Fruit fly (Drosophila melanogaster): ENCODE data around the gene CG34267.
A peak's percentile ranks its signal among the peaks of the same experiment; 100 is the strongest.

CG34267 gene

DNA sequence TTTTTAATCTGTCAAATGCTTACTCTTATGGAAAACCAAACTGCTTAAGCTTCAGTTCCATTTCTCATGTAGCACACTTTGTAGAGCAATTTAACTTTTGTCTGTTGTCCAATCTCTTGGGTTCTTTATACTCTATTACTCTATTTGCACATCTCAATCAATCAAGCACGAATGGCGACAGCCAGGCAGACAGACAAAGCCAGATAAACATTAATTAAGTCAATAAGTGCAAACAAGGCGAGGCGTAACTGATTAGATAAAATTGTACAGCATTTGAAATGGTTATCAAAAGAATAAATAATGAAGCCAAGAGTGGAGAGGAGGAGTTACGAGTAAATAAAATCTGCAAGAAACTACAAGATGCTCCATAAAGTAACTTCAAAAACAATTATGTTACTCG lies 16.4 kb downstream of the CG34267 start:
- TF ChIP-seq CG32121 (GFP tag; IDR thresholded peaks at IDR 0.05) = peak; percentile 29; the same call in 1 of the 2 replicates
- TF ChIP-seq Pif1B (GFP tag; optimal IDR thresholded peaks at IDR 0.05) = no peak

DNA sequence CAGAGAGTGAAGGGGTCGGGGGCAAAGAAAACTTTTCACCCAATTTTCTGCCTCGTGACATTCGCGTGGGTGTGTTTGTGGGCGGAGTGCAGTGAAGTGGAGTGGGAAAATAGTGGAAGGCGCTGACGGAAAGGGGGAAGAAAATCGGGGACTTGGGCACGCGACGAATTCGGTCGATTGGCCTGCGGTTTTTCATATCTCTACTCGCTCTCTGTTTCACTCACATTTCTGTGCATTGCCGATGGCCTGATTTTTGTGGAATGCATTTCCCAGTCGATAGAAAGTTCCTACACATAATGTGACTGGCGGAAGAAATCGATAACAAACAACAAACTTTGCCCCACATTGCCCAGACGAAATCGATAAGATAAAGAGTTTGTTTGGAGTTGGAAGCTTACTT lies 27.2 kb downstream of the CG34267 start:
- TF ChIP-seq CG4496 (GFP tag; IDR thresholded peaks at IDR 0.05) (no peak), CG8159 (tag; optimal IDR thresholded peaks at IDR 0.05) (no peak), CG12605 (GFP tag; IDR thresholded peaks at IDR 0.05) (no peak), CG17806 (tag; optimal IDR thresholded peaks at IDR 0.05) (no peak), EcR (GFP tag; optimal IDR thresholded peaks at IDR 0.05) (no peak), fd96Ca (GFP tag; IDR thresholded peaks at IDR 0.05) (no peak), CG14655 (GFP tag; optimal IDR thresholded peaks at IDR 0.05) (no peak), CG34367 (tag; optimal IDR thresholded peaks at IDR 0.05) (no peak), CG13204 (GFP tag; optimal IDR thresholded peaks at IDR 0.05) (no peak), Ets98B (GFP tag; IDR thresholded peaks at IDR 0.05) (no peak), rn (GFP tag; IDR thresholded peaks at IDR 0.05) (no peak), CG10348 (GFP tag; IDR thresholded peaks at IDR 0.05) (no peak), CG9948 (tag; optimal IDR thresholded peaks at IDR 0.05) (no peak), CG8301 (tag; optimal IDR thresholded peaks at IDR 0.05) (no peak)

DNA sequence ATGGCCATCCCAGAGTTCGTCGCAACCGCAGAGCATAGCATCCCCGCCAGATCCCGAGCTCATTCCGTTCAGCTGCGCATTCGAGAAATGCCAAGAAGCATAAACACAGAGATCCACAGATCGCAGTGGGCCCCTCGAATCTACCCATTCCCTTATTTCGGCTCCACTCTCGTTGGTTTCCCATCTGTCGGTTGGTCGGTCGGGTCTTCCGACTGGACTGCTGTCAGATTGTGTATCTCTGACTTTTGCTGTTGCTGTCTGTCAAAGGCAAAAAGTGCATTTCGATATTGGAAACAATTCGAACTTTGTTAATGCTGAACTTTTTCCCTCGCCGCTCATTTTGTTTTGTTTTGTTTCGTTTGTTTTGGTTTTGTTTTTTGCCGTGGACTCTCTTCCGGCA lies 29.1 kb downstream of the CG34267 start:
- no peak for TF ChIP-seq CG9948 (tag; optimal IDR thresholded peaks at IDR 0.05)
- no peak for TF ChIP-seq Snoo (tag; optimal IDR thresholded peaks at IDR 0.05)
- TF ChIP-seq Pif1A (GFP tag; optimal IDR thresholded peaks at IDR 0.05) = peak; percentile 2
- TF ChIP-seq CG32121 (GFP tag; IDR thresholded peaks at IDR 0.05) = no peak
- peak; percentile 30 for TF ChIP-seq EcR (GFP tag; optimal IDR thresholded peaks at IDR 0.05)
- no peak for TF ChIP-seq CG17806 (tag; optimal IDR thresholded peaks at IDR 0.05)

DNA sequence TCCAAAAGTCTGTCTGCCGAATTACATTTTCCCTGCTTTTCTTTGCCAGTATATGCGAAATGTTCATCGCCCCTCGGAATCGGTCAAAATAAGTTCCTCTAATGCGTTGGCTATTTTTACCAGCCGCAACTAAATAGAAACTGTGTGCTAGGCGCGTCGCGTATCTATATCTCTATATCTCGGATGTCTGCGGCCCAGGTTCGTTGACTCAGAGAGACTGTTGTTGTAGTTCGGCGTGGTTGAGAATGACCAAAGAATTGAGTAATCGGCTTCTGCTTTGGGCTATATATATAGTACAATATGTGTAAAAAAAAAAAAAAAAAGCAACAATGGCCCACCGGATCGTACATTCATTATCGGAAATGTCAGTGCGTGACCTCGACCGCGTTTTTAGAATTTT lies 34.8 kb downstream of the CG34267 start:
- TF ChIP-seq Snoo (tag; optimal IDR thresholded peaks at IDR 0.05) = no peak
- TF ChIP-seq gl (tag; optimal IDR thresholded peaks at IDR 0.05) = no peak
- no peak for TF ChIP-seq CG4496 (GFP tag; IDR thresholded peaks at IDR 0.05)
- no peak for TF ChIP-seq CG15710 (tag; optimal IDR thresholded peaks at IDR 0.05)
- no peak for TF ChIP-seq Pif1B (GFP tag; optimal IDR thresholded peaks at IDR 0.05)
- no peak for TF ChIP-seq CG8301 (tag; optimal IDR thresholded peaks at IDR 0.05)
- TF ChIP-seq Ets98B (GFP tag; IDR thresholded peaks at IDR 0.05) = no peak
- TF ChIP-seq CG9948 (tag; optimal IDR thresholded peaks at IDR 0.05) = no peak
- TF ChIP-seq D1 (tag; optimal IDR thresholded peaks at IDR 0.05) = no peak
- TF ChIP-seq CG13204 (GFP tag; optimal IDR thresholded peaks at IDR 0.05) = no peak
- no peak for TF ChIP-seq CG12605 (GFP tag; IDR thresholded peaks at IDR 0.05)

DNA sequence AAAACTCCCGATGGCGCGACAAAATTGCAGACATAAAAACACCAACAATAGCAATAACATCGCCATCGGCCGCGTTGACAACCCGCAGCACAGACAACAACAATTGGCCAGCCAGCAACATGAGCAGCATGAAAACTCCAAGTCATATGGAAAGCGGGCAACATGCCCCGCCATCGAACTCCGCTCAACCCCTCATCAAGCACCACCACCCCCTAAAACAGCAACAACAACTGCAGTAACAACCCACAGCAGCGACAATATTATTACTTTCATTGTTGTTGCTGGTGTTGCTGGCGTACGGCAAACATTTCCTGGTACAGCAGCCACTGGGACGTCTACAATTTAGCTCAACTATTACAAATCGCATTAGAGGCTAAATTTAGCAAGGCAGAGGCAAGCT lies 42.9 kb downstream of the CG34267 start:
- TF ChIP-seq Pif1B (GFP tag; optimal IDR thresholded peaks at IDR 0.05) = no peak
- 0 out of 2 replicates have a peak, but pooled peaks have one; percentile 8 for TF ChIP-seq CG32121 (GFP tag; IDR thresholded peaks at IDR 0.05)
- no peak for TF ChIP-seq CG10348 (GFP tag; IDR thresholded peaks at IDR 0.05)
- TF ChIP-seq CG17806 (tag; optimal IDR thresholded peaks at IDR 0.05) = no peak
- TF ChIP-seq CG13204 (GFP tag; optimal IDR thresholded peaks at IDR 0.05) = no peak

DNA sequence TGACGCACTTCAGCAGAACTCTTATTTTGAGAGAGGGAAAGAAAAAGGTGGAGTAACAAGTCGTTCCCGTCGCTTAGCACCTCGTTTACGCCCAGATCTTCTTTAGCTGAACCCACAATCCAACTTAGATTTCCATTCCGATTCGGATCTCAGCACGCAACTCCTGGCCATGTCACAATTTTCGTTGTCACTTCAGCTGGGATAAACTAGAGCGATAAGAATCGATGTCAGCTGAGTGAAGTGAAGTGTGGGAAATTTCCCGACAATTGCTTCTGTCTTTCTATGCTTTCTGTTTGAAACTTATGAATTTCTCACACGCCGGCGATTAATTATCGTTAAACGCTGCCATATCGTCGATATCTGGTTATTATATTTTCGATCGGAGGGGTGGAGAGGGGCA lies 43.9 kb downstream of the CG34267 start:
- TF ChIP-seq Pif1A (GFP tag; optimal IDR thresholded peaks at IDR 0.05) = no peak
- no peak for TF ChIP-seq CG10348 (GFP tag; IDR thresholded peaks at IDR 0.05)
- TF ChIP-seq CG34367 (tag; optimal IDR thresholded peaks at IDR 0.05) = no peak
- TF ChIP-seq CG4496 (GFP tag; IDR thresholded peaks at IDR 0.05) = no peak
- TF ChIP-seq Ets98B (GFP tag; IDR thresholded peaks at IDR 0.05) = no peak
- no peak for TF ChIP-seq Snoo (tag; optimal IDR thresholded peaks at IDR 0.05)
- TF ChIP-seq CG9948 (tag; optimal IDR thresholded peaks at IDR 0.05) = no peak
- TF ChIP-seq CG32121 (GFP tag; IDR thresholded peaks at IDR 0.05) = no peak
- TF ChIP-seq CG15710 (tag; optimal IDR thresholded peaks at IDR 0.05) = no peak
- TF ChIP-seq D1 (tag; optimal IDR thresholded peaks at IDR 0.05) = no peak

DNA sequence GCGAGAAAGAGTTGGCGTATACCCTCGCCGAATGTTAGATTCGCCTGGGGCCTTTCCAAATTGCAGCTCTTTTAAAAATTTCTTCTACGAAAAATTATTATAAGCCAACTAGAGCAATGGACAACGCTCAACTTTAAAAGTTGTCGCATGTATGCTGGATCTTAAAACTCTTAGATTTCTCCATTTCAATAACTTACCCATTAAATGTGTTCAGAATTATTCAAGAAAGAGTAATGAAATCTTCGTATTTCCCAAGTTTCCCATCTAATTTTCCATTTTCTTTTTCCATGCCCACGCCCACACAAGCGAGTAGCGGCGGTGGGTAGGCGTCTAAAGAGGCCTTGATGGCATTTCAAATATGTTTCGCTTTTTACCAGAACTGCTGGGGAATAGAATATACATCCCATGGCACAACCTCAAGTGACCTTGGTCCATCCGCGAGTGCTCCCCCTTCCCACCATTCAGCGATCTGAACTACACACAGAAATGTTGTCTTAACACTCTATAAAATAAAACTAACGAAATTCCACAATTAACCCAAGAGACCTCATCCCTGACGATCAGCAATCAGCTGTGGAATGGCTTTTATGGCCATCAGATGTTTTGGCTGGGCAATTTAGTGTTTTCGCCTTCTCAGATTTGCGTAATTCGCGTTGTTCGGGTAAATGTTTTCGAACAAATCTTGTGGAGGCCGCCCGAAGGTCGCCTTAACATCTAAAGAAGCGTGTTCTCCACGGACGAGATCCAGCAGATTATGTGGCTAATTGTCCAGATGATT lies 45.3 kb downstream of the CG34267 start:
- TF ChIP-seq CG14655 (GFP tag; optimal IDR thresholded peaks at IDR 0.05) = no peak
- TF ChIP-seq CG12605 (GFP tag; IDR thresholded peaks at IDR 0.05) = no peak
- no peak for TF ChIP-seq Pif1A (GFP tag; optimal IDR thresholded peaks at IDR 0.05)
- TF ChIP-seq Ets98B (GFP tag; IDR thresholded peaks at IDR 0.05) = no peak
- no peak for TF ChIP-seq CG8159 (tag; optimal IDR thresholded peaks at IDR 0.05)
- TF ChIP-seq CG10348 (GFP tag; IDR thresholded peaks at IDR 0.05) = no peak
- TF ChIP-seq fd96Ca (GFP tag; IDR thresholded peaks at IDR 0.05) = no peak
- no peak for TF ChIP-seq CG34367 (tag; optimal IDR thresholded peaks at IDR 0.05)
- TF ChIP-seq rn (GFP tag; IDR thresholded peaks at IDR 0.05) = no peak
- TF ChIP-seq CG32121 (GFP tag; IDR thresholded peaks at IDR 0.05) = no peak
- TF ChIP-seq CG4496 (GFP tag; IDR thresholded peaks at IDR 0.05) = no peak
- no peak for TF ChIP-seq CG17806 (tag; optimal IDR thresholded peaks at IDR 0.05)

Data from whole organism, pupa.